Worm (Caenorhabditis elegans): Measurements from ENCODE around the gene egl-44.

Gene egl-44

ce11 chrII:5902139-5902538 lies 26.5 kb upstream of the egl-44 start:
- TF ChIP-seq aha-1 (tag) (peak; percentile 96), Y105C5A.15 (GFP tag; IDR thresholded peaks at IDR 0.05) (no peak)

ce11 chrII:5904252-5904651 lies 24.4 kb upstream of the egl-44 start, which contains the start of gene tsp-18:
Gene tsp-18 (plus strand): TSS chrII:5904552.
- TF ChIP-seq hlh-11 (tag; optimal IDR thresholded peaks at IDR 0.05) (no peak), aha-1 (tag) (peak; percentile 64), ceh-20 (GFP tag; IDR thresholded peaks at IDR 0.05) (no peak)

ce11 chrII:5906274-5906673 lies 22.3 kb upstream of the egl-44 start, which contains the start of gene F59G1.8:
Gene F59G1.8 (plus strand): TSS chrII:5906566.
- TF ChIP-seq F26F4.8 (GFP tag; conservative IDR thresholded peaks at IDR 0.05): no peak
- TF ChIP-seq R02D3.7 (tag; optimal IDR thresholded peaks at IDR 0.05): peak; percentile 49

- TF ChIP-seq ZK546.5 (tag; optimal IDR thresholded peaks at IDR 0.05) (no peak), mes-2 (tag; optimal IDR thresholded peaks at IDR 0.05; ENCODE audit: poor library complexity, severe bottlenecking) (peak; percentile 46), zip-2 (tag; optimal IDR thresholded peaks at IDR 0.05) (no peak), pha-4 (GFP tag; IDR thresholded peaks at IDR 0.05) (no peak), pha-4 (tag; optimal IDR thresholded peaks at IDR 0.05) (peak; percentile 22), daf-19 (GFP tag; conservative IDR thresholded peaks at IDR 0.05) (no peak), pqm-1 (tag; optimal IDR thresholded peaks at IDR 0.05) (peak; percentile 58), nhr-28 (tag; optimal IDR thresholded peaks at IDR 0.05) (peak; percentile 76), hmg-1.1 (GFP tag; IDR thresholded peaks at IDR 0.05) (0 out of 2 replicates have a peak, but pooled peaks have one; percentile 35), lin-38 (GFP tag; IDR thresholded peaks at IDR 0.05) (peak; percentile 90), spr-3 (GFP tag; optimal IDR thresholded peaks at IDR 0.05) (no peak), unc-62 (GFP tag; optimal IDR thresholded peaks at IDR 0.05 in 1 of 2) (peak in 1 of 2 experiments; percentile 52), unc-62 (tag; optimal IDR thresholded peaks at IDR 0.05) (no peak), dmd-6 (GFP tag; IDR thresholded peaks at IDR 0.05) (peak; percentile 13; the same call in 1 of the 2 replicates), set-16 (GFP tag; IDR thresholded peaks at IDR 0.05) (no peak), ceh-20 (GFP tag; IDR thresholded peaks at IDR 0.05) (no peak), hlh-30 (tag; optimal IDR thresholded peaks at IDR 0.05; ENCODE audit: insufficient read depth) (peak; percentile 44), mep-1 (tag; optimal IDR thresholded peaks at IDR 0.05) (peak; percentile 45), T20F7.1 (GFP tag; optimal IDR thresholded peaks at IDR 0.05) (peak; percentile 64), dve-1 (tag; optimal IDR thresholded peaks at IDR 0.05; ENCODE audit: insufficient read depth) (peak; percentile 30), jun-1 (tag; optimal IDR thresholded peaks at IDR 0.05) (no peak), hlh-11 (tag; optimal IDR thresholded peaks at IDR 0.05) (peak; percentile 10), nhr-6 (tag; optimal IDR thresholded peaks at IDR 0.05) (peak; percentile 56), Y75B8A.6 (GFP tag; IDR thresholded peaks at IDR 0.05) (no peak), duxl-1 (tag; optimal IDR thresholded peaks at IDR 0.05; ENCODE audit: poor library complexity) (no peak), daf-16 (GFP tag; optimal IDR thresholded peaks at IDR 0.05) (no peak), daf-16 (tag; optimal IDR thresholded peaks at IDR 0.05) (no peak), R02D3.7 (tag; optimal IDR thresholded peaks at IDR 0.05) (no peak), dpl-1 (GFP tag; optimal IDR thresholded peaks at IDR 0.05) (peak; percentile 19), lsy-2 (tag; optimal IDR thresholded peaks at IDR 0.05) (peak in 1 of 2 experiments; percentile 52), D1046.2 (GFP tag; IDR thresholded peaks at IDR 0.05) (no peak)
Measured at ce11 chrII:5907482-5907881, 21.1 kb upstream of the egl-44 start, which contains the start of gene vps-35. Gene vps-35 (plus strand): TSS chrII:5907816.

ce11 chrII:5911274-5911673 lies 17.3 kb upstream of the egl-44 start, which contains the start of gene cgt-3:
Gene cgt-3 (plus strand): TSS chrII:5911324.
- TF ChIP-seq rbr-2 (tag; optimal IDR thresholded peaks at IDR 0.05): no peak
- peak in 1 of 2 experiments; percentile 12 for TF ChIP-seq lsy-2 (tag; optimal IDR thresholded peaks at IDR 0.05)
- no peak for TF ChIP-seq tra-1 (GFP tag; IDR thresholded peaks at IDR 0.05)
- no peak for TF ChIP-seq mdl-1 (tag; optimal IDR thresholded peaks at IDR 0.05)
- TF ChIP-seq pha-4 (GFP tag; IDR thresholded peaks at IDR 0.05): no peak
- TF ChIP-seq pha-4 (tag; optimal IDR thresholded peaks at IDR 0.05): peak; percentile 17
- TF ChIP-seq lin-38 (GFP tag; IDR thresholded peaks at IDR 0.05): peak; percentile 30; the same call in 1 of the 2 replicates
- peak; percentile 80 for TF ChIP-seq nhr-28 (tag; optimal IDR thresholded peaks at IDR 0.05)
- no peak for TF ChIP-seq daf-16 (GFP tag; optimal IDR thresholded peaks at IDR 0.05)
- TF ChIP-seq daf-16 (tag; optimal IDR thresholded peaks at IDR 0.05): peak; percentile 84

Data from whole organism, L4 larva.